Fruit fly (Drosophila melanogaster) whole organism, adult: ENCODE results near the gene CG32811.

Source experiments
- CG11617 ChIP-seq: fragments of 200-800 bp; sonication (Bioruptor generic); optimal IDR thresholded peaks from 2 replicates; lab custom pipeline; 2017; ENCODE audit warnings: mild to moderate bottlenecking, missing biosample characterization, missing genetic modification reagents, missing genetic modification characterization
- CG12768 ChIP-seq: fragments of 200-800 bp; sonication (Bioruptor generic); optimal IDR thresholded peaks from 2 replicates; lab custom pipeline; 2017; ENCODE audit warnings: missing biosample characterization, missing genetic modification characterization, mild to moderate bottlenecking, moderate library complexity, missing genetic modification reagents
- CG14711 ChIP-seq: fragments of 200-800 bp; sonication (Bioruptor generic); optimal IDR thresholded peaks from 2 replicates; lab custom pipeline; 2018; ENCODE audit warnings: missing biosample characterization, mild to moderate bottlenecking, missing genetic modification characterization, moderate library complexity
- CG1620 ChIP-seq: fragments of 200-800 bp; sonication (Bioruptor generic); optimal IDR thresholded peaks from 2 replicates; lab custom pipeline; 2016; ENCODE audit warnings: missing biosample characterization, missing genetic modification characterization
- CG33017 ChIP-seq: fragments of 200-800 bp; sonication (Bioruptor generic); optimal IDR thresholded peaks from 2 replicates; lab custom pipeline; 2018; ENCODE audit warnings: missing biosample characterization, mild to moderate bottlenecking, missing genetic modification characterization, moderate library complexity
- CG5204 ChIP-seq: fragments of 200-800 bp; sonication (Bioruptor generic); optimal IDR thresholded peaks from 2 replicates; lab custom pipeline; 2016; ENCODE audit warnings: missing biosample characterization, missing genetic modification characterization
- CG7045 ChIP-seq: fragments of 200-800 bp; sonication (Bioruptor generic); optimal IDR thresholded peaks from 2 replicates; lab custom pipeline; 2017; ENCODE audit warnings: missing biosample characterization, mild to moderate bottlenecking, missing genetic modification characterization
- Mnt ChIP-seq: fragments of 200-800 bp; sonication (Bioruptor generic); optimal IDR thresholded peaks from 2 replicates; lab custom pipeline; 2016; ENCODE audit warnings: missing biosample characterization, mild to moderate bottlenecking, missing genetic modification characterization
- bab1 ChIP-seq: fragments of 200-800 bp; sonication (Bioruptor generic); optimal IDR thresholded peaks from 3 replicates; lab custom pipeline; 2019; ENCODE audit warnings: missing biosample characterization, mild to moderate bottlenecking, missing genetic modification characterization, moderate library complexity
- cic ChIP-seq: fragments of 200-800 bp; sonication (Bioruptor generic); optimal IDR thresholded peaks from 2 replicates; lab custom pipeline; 2017; ENCODE audit warnings: missing biosample characterization, mild to moderate bottlenecking, missing genetic modification characterization, moderate library complexity
- kay ChIP-seq: fragments of 200-800 bp; sonication (Bioruptor generic); peaks from one replicate; lab custom pipeline; 2016; ENCODE audit warnings: missing biosample characterization, missing genetic modification characterization, borderline replicate concordance
- pad ChIP-seq: fragments of 200-800 bp; sonication (Bioruptor generic); optimal IDR thresholded peaks from 3 replicates; lab custom pipeline; 2017; ENCODE audit warnings: missing biosample characterization, missing genetic modification characterization, mild to moderate bottlenecking, moderate library complexity, missing genetic modification reagents
- toe ChIP-seq: fragments of 200-800 bp; sonication (Bioruptor generic); optimal IDR thresholded peaks from 2 replicates; lab custom pipeline; 2016; ENCODE audit warnings: missing biosample characterization, missing genetic modification characterization

- no peak for TF ChIP-seq CG1620 (GFP tag; lab: Kevin White, UChicago)
- no peak for TF ChIP-seq pad (GFP tag; lab: Kevin White, UChicago)
- no peak for TF ChIP-seq toe (GFP tag; lab: Kevin White, UChicago)
- no peak for TF ChIP-seq bab1 (GFP tag; lab: Kevin White, UChicago)
- TF ChIP-seq CG12768 (GFP tag; lab: Kevin White, UChicago) = no peak
- TF ChIP-seq CG33017 (tag; lab: Kevin White, UChicago) = no peak
- no peak for TF ChIP-seq kay (GFP tag; lab: Kevin White, UChicago)
- TF ChIP-seq CG14711 (tag; lab: Kevin White, UChicago) = no peak
- TF ChIP-seq CG11617 (GFP tag; lab: Kevin White, UChicago) = no peak
- TF ChIP-seq CG7045 = no peak
- no peak for TF ChIP-seq cic (GFP tag; lab: Kevin White, UChicago)
- TF ChIP-seq Mnt (GFP tag; lab: Kevin White, UChicago) = no peak
- TF ChIP-seq CG5204 (GFP tag; lab: Kevin White, UChicago) = no peak
These were observed 15.1 kb downstream of the CG32811 start for dm6 chrX:1282953-1283568.
